Fruit fly (Drosophila melanogaster) whole organism, prepupa: ENCODE data around the gene Kah.
A peak's percentile ranks its signal among the peaks of the same experiment; 100 is the strongest.

Experiments used
- Blimp-1 ChIP-seq: fragments of 200-800 bp; sonication (Bioruptor generic); optimal IDR thresholded peaks from 3 replicates; lab custom pipeline; 2017; ENCODE audit warnings: missing biosample characterization, missing genetic modification characterization, mild to moderate bottlenecking, moderate library complexity, missing genetic modification reagents
- CG10669 ChIP-seq: fragments of 200-800 bp; sonication (Bioruptor generic); optimal IDR thresholded peaks from 3 replicates; lab custom pipeline; 2018; ENCODE audit warnings: missing biosample characterization, mild to moderate bottlenecking, missing genetic modification characterization, moderate library complexity
- CG11294 ChIP-seq: fragments of 200-800 bp; sonication (Bioruptor generic); IDR thresholded peaks from 2 replicates; pipeline ENCODE4 v1.3.6; 2022; ENCODE audit warnings: missing biosample characterization, missing genetic modification characterization
- CG11762 ChIP-seq: fragments of 200-800 bp; sonication (Bioruptor generic); optimal IDR thresholded peaks from 3 replicates; lab custom pipeline; 2016; ENCODE audit warnings: missing biosample characterization, missing genetic modification characterization; ENCODE audit not compliant: insufficient read depth
- CG15336 ChIP-seq: fragments of 200-800 bp; sonication (Bioruptor generic); IDR thresholded peaks from 2 replicates; pipeline ENCODE4 v1.3.6; 2022; ENCODE audit warnings: missing biosample characterization, missing genetic modification characterization
- CG1621 ChIP-seq: fragments of 200-800 bp; sonication (Bioruptor generic); optimal IDR thresholded peaks from 3 replicates; lab custom pipeline; 2018; ENCODE audit warnings: missing biosample characterization, mild to moderate bottlenecking, missing genetic modification characterization
- CG16779 ChIP-seq: fragments of 200-800 bp; sonication (Bioruptor generic); optimal IDR thresholded peaks from 3 replicates; lab custom pipeline; 2017; ENCODE audit warnings: missing biosample characterization, mild to moderate bottlenecking, missing genetic modification characterization
- CG32006 ChIP-seq: fragments of 200-800 bp; sonication (Bioruptor generic); optimal IDR thresholded peaks from 3 replicates; lab custom pipeline; 2017; ENCODE audit warnings: missing biosample characterization, mild to moderate bottlenecking, missing genetic modification characterization
- CG3919 ChIP-seq: fragments of 200-800 bp; sonication (Bioruptor generic); optimal IDR thresholded peaks from 3 replicates; lab custom pipeline; 2016; ENCODE audit warnings: missing biosample characterization, missing genetic modification characterization
- CG4318 ChIP-seq: fragments of 200-800 bp; sonication (Bioruptor generic); optimal IDR thresholded peaks from 3 replicates; lab custom pipeline; 2017; ENCODE audit warnings: missing biosample characterization, mild to moderate bottlenecking, missing genetic modification characterization
- CG6163 ChIP-seq: fragments of 200-800 bp; sonication (Bioruptor generic); IDR thresholded peaks from 3 replicates; pipeline ENCODE4 v1.3.6; 2022; ENCODE audit warnings: missing biosample characterization, missing genetic modification characterization
- CG6276 ChIP-seq: fragments of 200-800 bp; sonication (Bioruptor generic); optimal IDR thresholded peaks from 2 replicates; lab custom pipeline; 2017; ENCODE audit warnings: missing biosample characterization, mild to moderate bottlenecking, missing genetic modification characterization
- CG6792 ChIP-seq: fragments of 200-800 bp; sonication (Bioruptor generic); optimal IDR thresholded peaks from 3 replicates; lab custom pipeline; 2016; ENCODE audit warnings: missing biosample characterization, missing genetic modification characterization
- CG6808 ChIP-seq: fragments of 200-800 bp; sonication (Bioruptor generic); optimal IDR thresholded peaks from 3 replicates; lab custom pipeline; 2017; ENCODE audit warnings: missing biosample characterization, missing genetic modification characterization, mild to moderate bottlenecking, moderate library complexity, missing genetic modification reagents
- CG8119 ChIP-seq: fragments of 200-800 bp; sonication (Bioruptor generic); IDR thresholded peaks from 3 replicates; pipeline ENCODE4 v1.3.6; 2022; ENCODE audit warnings: missing biosample characterization, missing genetic modification characterization
- CG8632 ChIP-seq: fragments of 200-800 bp; sonication (Bioruptor generic); optimal IDR thresholded peaks from 3 replicates; lab custom pipeline; 2016; ENCODE audit warnings: missing biosample characterization, missing genetic modification characterization
- CG9139 ChIP-seq: fragments of 200-800 bp; sonication (Bioruptor generic); optimal IDR thresholded peaks from 3 replicates; lab custom pipeline; 2017; ENCODE audit warnings: missing biosample characterization, mild to moderate bottlenecking, missing genetic modification characterization
- Eip75B ChIP-seq: fragments of 200-800 bp; sonication (Bioruptor generic); optimal IDR thresholded peaks from 3 replicates; lab custom pipeline; 2016; ENCODE audit warnings: missing biosample characterization, missing genetic modification characterization
- Eip78C ChIP-seq: fragments of 200-800 bp; sonication (Bioruptor generic); peaks from one replicate; lab custom pipeline; 2016; ENCODE audit warnings: missing biosample characterization, missing genetic modification characterization
- Ets21C ChIP-seq: fragments of 200-800 bp; sonication (Bioruptor generic); optimal IDR thresholded peaks from 3 replicates; lab custom pipeline; 2016; ENCODE audit warnings: missing biosample characterization, missing genetic modification characterization
- Ets96B ChIP-seq: fragments of 200-800 bp; optimal IDR thresholded peaks from 2 replicates; lab custom pipeline; 2019; ENCODE audit warnings: missing biosample characterization, mild to moderate bottlenecking, missing genetic modification characterization, moderate library complexity
- Gug ChIP-seq: fragments of 200-800 bp; sonication (Bioruptor generic); IDR thresholded peaks from 2 replicates; pipeline ENCODE4 v1.3.6; 2022; ENCODE audit warnings: missing biosample characterization, missing genetic modification characterization
- Hr38 ChIP-seq: sonication (Bioruptor generic); optimal IDR thresholded peaks from 2 replicates; lab custom pipeline; 2016; ENCODE audit warnings: missing biosample characterization, missing genetic modification characterization
- Hr4 ChIP-seq: fragments of 200-800 bp; sonication (Bioruptor generic); optimal IDR thresholded peaks from 3 replicates; lab custom pipeline; 2016; ENCODE audit warnings: missing biosample characterization, missing genetic modification characterization
- Lpt ChIP-seq: fragments of 200-800 bp; sonication (Bioruptor generic); optimal IDR thresholded peaks from 3 replicates; lab custom pipeline; 2016; ENCODE audit warnings: missing biosample characterization, missing genetic modification characterization
- OdsH ChIP-seq: fragments of 200-800 bp; sonication (Bioruptor generic); optimal IDR thresholded peaks from 3 replicates; lab custom pipeline; 2016; ENCODE audit warnings: missing biosample characterization, missing genetic modification characterization
- Sox102F ChIP-seq: fragments of 200-800 bp; sonication (Bioruptor generic); optimal IDR thresholded peaks from 2 replicates; lab custom pipeline; 2016; ENCODE audit warnings: missing biosample characterization, mild to moderate bottlenecking, missing genetic modification characterization
- Sox14 ChIP-seq: fragments of 200-800 bp; sonication (Bioruptor generic); optimal IDR thresholded peaks from 3 replicates; lab custom pipeline; 2016; ENCODE audit warnings: missing biosample characterization, missing genetic modification characterization
- acj6 ChIP-seq: fragments of 200-800 bp; sonication (Bioruptor generic); optimal IDR thresholded peaks from 3 replicates; lab custom pipeline; 2016; ENCODE audit warnings: missing biosample characterization, missing genetic modification characterization
- cyc ChIP-seq: fragments of 200-800 bp; sonication (Bioruptor generic); optimal IDR thresholded peaks from 3 replicates; lab custom pipeline; 2016; ENCODE audit warnings: missing biosample characterization, missing genetic modification characterization
- eg ChIP-seq: fragments of 200-800 bp; sonication (Bioruptor generic); IDR thresholded peaks from 3 replicates; pipeline ENCODE4 v1.3.6; 2022; ENCODE audit warnings: missing biosample characterization, missing genetic modification characterization
- esn ChIP-seq: fragments of 200-800 bp; sonication (Bioruptor generic); optimal IDR thresholded peaks from 2 replicates; lab custom pipeline; 2016; ENCODE audit warnings: missing biosample characterization, mild to moderate bottlenecking, missing genetic modification characterization, moderate library complexity
- fd85E ChIP-seq: fragments of 200-800 bp; sonication (Bioruptor generic); optimal IDR thresholded peaks from 3 replicates; lab custom pipeline; 2016; ENCODE audit warnings: missing biosample characterization, missing genetic modification characterization
- net ChIP-seq: fragments of 200-800 bp; sonication (Bioruptor generic); optimal IDR thresholded peaks from 3 replicates; lab custom pipeline; 2016; ENCODE audit warnings: missing biosample characterization, missing genetic modification characterization
- salr ChIP-seq, 2 experiments: fragments of 200-800 bp; sonication (Bioruptor generic); optimal IDR thresholded peaks; 3 replicates each; lab custom pipeline; 2016 to 2018; ENCODE audit warnings: missing biosample characterization in 2 of 2, missing genetic modification characterization in 2 of 2, mild to moderate bottlenecking in 1 of 2
- spab ChIP-seq: fragments of 200-800 bp; sonication (Bioruptor generic); optimal IDR thresholded peaks from 2 replicates; lab custom pipeline; 2017; ENCODE audit warnings: missing biosample characterization, mild to moderate bottlenecking, missing genetic modification characterization, missing genetic modification reagents
- ss ChIP-seq, 2 experiments: fragments of 200-800 bp; sonication (Bioruptor generic); optimal IDR thresholded peaks; 2 replicates in 1 of 2; 3 replicates in 1 of 2; lab custom pipeline; 2017 to 2018; ENCODE audit warnings: mild to moderate bottlenecking in 2 of 2, missing biosample characterization in 2 of 2, missing genetic modification characterization in 2 of 2, moderate library complexity in 1 of 2
- vri ChIP-seq: fragments of 200-800 bp; sonication (Bioruptor generic); optimal IDR thresholded peaks from 3 replicates; lab custom pipeline; 2016; ENCODE audit warnings: missing biosample characterization, mild to moderate bottlenecking, missing genetic modification characterization

Kah gene

DNA sequence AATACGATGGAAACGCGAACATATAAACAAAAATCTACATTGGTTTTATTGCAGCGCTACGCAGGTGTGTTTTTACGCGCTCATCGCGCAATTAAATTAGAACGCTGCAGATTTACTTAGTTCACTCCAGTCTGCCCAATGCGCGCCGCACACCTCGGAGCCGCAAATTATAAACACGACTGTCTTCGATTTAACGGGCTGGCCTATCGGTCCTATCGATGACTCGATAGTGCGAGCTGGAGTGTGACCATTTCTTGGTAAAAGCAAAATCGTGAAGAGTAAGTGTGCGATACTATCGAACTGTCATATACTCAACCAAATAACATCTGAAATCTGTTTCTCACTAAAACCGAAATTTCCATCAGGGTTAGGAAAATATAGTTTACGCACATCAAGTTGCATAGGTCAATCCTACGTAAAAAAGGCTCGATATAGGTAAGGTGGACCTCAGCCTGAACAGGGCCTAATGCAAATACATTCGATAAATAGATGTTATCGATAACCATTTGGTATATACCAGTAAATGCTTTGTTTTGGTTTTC is 48.6 kb downstream of the Kah start, which contains the start of the genes klar and BORCS6 (continued):
- peak; percentile 9 for TF ChIP-seq Ets96B (tag; lab: Kevin White, UChicago)
- no peak for TF ChIP-seq CG6808 (GFP tag; lab: Kevin White, UChicago)
- TF ChIP-seq CG6163 (GFP tag; lab: Robert Waterston, UW) = peak; percentile 58; the same call in 1 of the 3 replicates
- TF ChIP-seq acj6 = peak; percentile 10
- peak; percentile 40 for TF ChIP-seq OdsH (GFP tag; lab: Kevin White, UChicago)
- no peak for TF ChIP-seq CG6276 (GFP tag; lab: Kevin White, UChicago)
- TF ChIP-seq CG3919 (GFP tag; lab: Kevin White, UChicago) = peak; percentile 9
- no peak for TF ChIP-seq CG8632

DNA sequence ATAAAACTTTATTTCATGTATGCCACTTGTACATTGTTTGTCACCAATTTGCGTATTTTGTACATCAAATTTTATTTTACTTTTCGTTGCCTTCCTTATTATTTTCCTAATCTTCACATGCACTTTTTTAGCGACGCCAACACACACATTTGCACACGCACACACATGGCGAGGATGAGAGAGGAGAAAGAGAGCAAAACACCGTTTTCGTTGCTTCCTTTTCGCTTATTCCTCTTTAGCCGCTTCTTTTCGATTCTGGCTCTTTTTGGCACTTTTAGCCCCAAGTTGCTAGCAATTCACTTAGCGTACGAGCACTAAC is 49.0 kb downstream of the Kah start:
- TF ChIP-seq Blimp-1 (GFP tag; lab: Kevin White, UChicago) (peak; percentile 5), CG10669 (GFP tag; lab: Kevin White, UChicago) (no peak), CG6276 (GFP tag; lab: Kevin White, UChicago) (peak; percentile 49), ss (GFP tag; optimal IDR thresholded peaks at IDR 0.05; lab: Kevin White, UChicago) (peak; percentile 60 to 77), CG16779 (tag; lab: Kevin White, UChicago) (no peak), CG6808 (GFP tag; lab: Kevin White, UChicago) (peak; percentile 69), CG9139 (peak; percentile 37), net (no peak)

DNA sequence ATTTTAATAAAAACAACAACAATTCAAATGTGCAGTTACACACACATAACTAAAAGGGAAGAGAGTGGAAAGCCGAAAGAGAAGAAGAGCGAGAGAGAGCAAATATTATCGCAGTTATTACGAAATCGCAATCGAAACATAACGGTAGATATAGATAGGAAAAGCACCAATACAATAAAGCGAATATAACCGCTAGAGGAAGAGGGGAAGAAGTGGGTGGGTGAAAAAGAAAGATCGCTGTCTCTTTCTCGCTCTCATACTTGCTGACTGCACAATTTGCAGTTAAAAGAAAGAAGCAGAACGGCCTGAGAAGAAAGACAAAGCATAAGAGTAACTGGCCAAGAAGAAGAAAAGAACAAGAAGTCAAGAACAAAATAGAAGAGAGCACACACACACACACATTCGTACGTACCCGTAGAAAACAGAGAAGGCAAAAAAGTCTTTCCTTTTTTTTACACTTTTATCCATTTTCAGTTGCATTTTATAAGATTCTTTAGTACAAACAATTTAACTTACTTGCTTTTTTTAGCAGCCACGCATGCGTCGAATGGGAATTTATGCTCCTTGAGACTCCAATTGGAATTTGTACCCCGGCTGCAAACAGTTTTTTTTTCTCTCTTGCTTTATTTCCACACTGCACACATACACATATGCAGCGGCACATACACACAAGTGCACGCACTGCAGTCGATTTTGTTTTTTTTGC is 49.5 kb downstream of the Kah start:
- no peak for TF ChIP-seq Gug (GFP tag; lab: Robert Waterston, UW)
- no peak for TF ChIP-seq CG16779 (tag; lab: Kevin White, UChicago)
- no peak for TF ChIP-seq Eip75B (GFP tag; lab: Kevin White, UChicago)
- TF ChIP-seq CG8119 (GFP tag; lab: Robert Waterston, UW) = peak; percentile 57
- TF ChIP-seq acj6 = no peak
- TF ChIP-seq CG32006 (GFP tag; lab: Kevin White, UChicago) = peak; percentile 15
- TF ChIP-seq spab (GFP tag; lab: Kevin White, UChicago) = peak; percentile 53
- TF ChIP-seq ss (GFP tag; optimal IDR thresholded peaks at IDR 0.05; lab: Kevin White, UChicago) = peak; percentile 86 to 88
- TF ChIP-seq Sox14 (GFP tag; lab: Kevin White, UChicago) = peak; percentile 58
- TF ChIP-seq CG10669 (GFP tag; lab: Kevin White, UChicago) = peak; percentile 43
- no peak for TF ChIP-seq cyc (GFP tag; lab: Kevin White, UChicago)
- TF ChIP-seq Sox102F = no peak
- 0 out of 2 replicates have a peak, but pooled peaks have one; percentile 27 for TF ChIP-seq CG11294
- TF ChIP-seq CG6276 (GFP tag; lab: Kevin White, UChicago) = peak; percentile 80
- peak; percentile 22 for TF ChIP-seq Ets96B (tag; lab: Kevin White, UChicago)
- TF ChIP-seq CG6163 (GFP tag; lab: Robert Waterston, UW) = peak; percentile 49; the same call in 2 of the 3 replicates
- no peak for TF ChIP-seq Hr38 (GFP tag; lab: Kevin White, UChicago)
- peak; percentile 80 for TF ChIP-seq vri (GFP tag; lab: Kevin White, UChicago)
- no peak for TF ChIP-seq fd85E (GFP tag; lab: Kevin White, UChicago)
- no peak for TF ChIP-seq Hr4 (GFP tag; lab: Kevin White, UChicago)
- TF ChIP-seq net = peak; percentile 45
- TF ChIP-seq Lpt (GFP tag; lab: Kevin White, UChicago) = peak; percentile 22
- TF ChIP-seq salr (GFP tag; optimal IDR thresholded peaks at IDR 0.05; lab: Kevin White, UChicago) = peak in 1 of 2 experiments; percentile 33
- TF ChIP-seq CG4318 (GFP tag; lab: Kevin White, UChicago) = no peak
- TF ChIP-seq CG6792 (GFP tag; lab: Kevin White, UChicago) = no peak
- TF ChIP-seq CG15336 (GFP tag; lab: Robert Waterston, UW) = peak; percentile 41; the same call in 1 of the 2 replicates
- TF ChIP-seq CG6808 (GFP tag; lab: Kevin White, UChicago) = peak; percentile 89
- peak; percentile 28 for TF ChIP-seq CG11762 (GFP tag; lab: Kevin White, UChicago)
- peak; percentile 43; the same call in 1 of the 3 replicates for TF ChIP-seq eg
- TF ChIP-seq CG1621 (tag; lab: Kevin White, UChicago) = peak; percentile 51
- TF ChIP-seq CG3919 (GFP tag; lab: Kevin White, UChicago) = no peak
- peak; percentile 88 for TF ChIP-seq Eip78C (GFP tag; lab: Kevin White, UChicago)
- peak; percentile 79 for TF ChIP-seq CG9139
- TF ChIP-seq esn = no peak
- no peak for TF ChIP-seq Ets21C
